Worm (Caenorhabditis elegans) whole organism, L4/young adult: ENCODE measurements around the gene W04G3.11.

Experiments used
- W03F9.2 ChIP-seq: fragments of 150-350 bp; optimal IDR thresholded peaks from 2 replicates; lab custom pipeline; 2014; ENCODE audit warnings: missing biosample characterization, missing genetic modification characterization
- dao-5 ChIP-seq: sonication (generic microtip); optimal IDR thresholded peaks from 2 replicates; lab custom pipeline; 2016; ENCODE audit warnings: missing genotype, missing genetic modification characterization, moderate library complexity, missing compliant biosample characterization
- him-1 ChIP-seq: sonication (generic microtip); optimal IDR thresholded peaks from 2 replicates; lab custom pipeline; 2016; ENCODE audit warnings: missing genotype, missing genetic modification reagents, missing genetic modification characterization, missing compliant biosample characterization

DNA sequence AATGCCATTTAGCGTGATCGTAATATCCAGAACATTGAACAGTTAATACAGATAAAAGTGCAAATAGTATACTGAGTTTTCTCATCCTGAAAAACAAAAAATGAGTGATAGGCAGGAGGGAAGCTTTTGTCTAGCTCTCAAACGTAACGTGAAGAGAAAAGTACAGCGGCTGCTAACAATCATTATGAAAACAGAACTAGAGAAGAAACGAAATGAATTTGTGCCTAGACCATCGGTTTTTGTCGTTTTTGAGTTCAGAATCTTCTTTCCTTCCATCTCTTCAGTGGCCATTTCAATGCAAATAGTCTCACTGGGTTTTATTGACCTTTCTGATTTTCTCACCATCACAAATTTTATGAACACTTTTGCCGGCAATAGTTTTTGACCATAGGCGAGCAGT, 3.8 kb upstream of the W04G3.11 start, which contains the start of gene W04G3.7:
- TF ChIP-seq him-1 (tag; lab: Kevin White, UChicago): no peak
- TF ChIP-seq W03F9.2 (tag; lab: Kevin White, UChicago): no peak
- TF ChIP-seq dao-5: no peak
